Worm (Caenorhabditis elegans) whole organism, young adult: ENCODE measurements around the gene arrd-7.

Experiments used
- B0336.3 ChIP-seq: fragments of 200-800 bp; sonication (Bioruptor generic); IDR thresholded peaks from 2 replicates; pipeline ENCODE4 v1.3.6; 2022; ENCODE audit warnings: missing genetic modification characterization, missing compliant biosample characterization
- C06A6.2 ChIP-seq: fragments of 200-800 bp; sonication (Bioruptor generic); conservative IDR thresholded peaks from 2 replicates; pipeline ENCODE4 v1.3.6; 2022; ENCODE audit warnings: missing genetic modification characterization, missing compliant biosample characterization
- C17E4.6 ChIP-seq: fragments of 200-800 bp; sonication (Bioruptor generic); IDR thresholded peaks from 2 replicates; pipeline ENCODE4 v1.3.6; 2022; ENCODE audit warnings: missing genetic modification reagents, missing genetic modification characterization, missing compliant biosample characterization
- F10E7.11 ChIP-seq: sonication (generic microtip); optimal IDR thresholded peaks from 2 replicates; lab custom pipeline; 2017; ENCODE audit warnings: mild to moderate bottlenecking, missing genetic modification characterization, moderate library complexity, missing compliant biosample characterization
- F23B12.7 ChIP-seq: sonication (generic microtip); optimal IDR thresholded peaks from 2 replicates; lab custom pipeline; 2017; ENCODE audit warnings: missing genetic modification characterization, mild to moderate bottlenecking, missing compliant biosample characterization, antibody characterized with exemption, moderate library complexity; ENCODE audit not compliant: insufficient read depth
- T26A5.8 ChIP-seq: sonication (generic microtip); optimal IDR thresholded peaks from 2 replicates; lab custom pipeline; 2016; ENCODE audit warnings: missing genetic modification characterization, missing compliant biosample characterization
- Y53F4B.3 ChIP-seq: fragments of 200-800 bp; sonication (Bioruptor generic); IDR thresholded peaks from 2 replicates; pipeline ENCODE4 v1.3.6; 2022; ENCODE audit warnings: missing genetic modification reagents, missing genetic modification characterization, missing compliant biosample characterization
- Y53G8AR.9 ChIP-seq: fragments of 200-800 bp; sonication (Bioruptor generic); conservative IDR thresholded peaks from 2 replicates; pipeline ENCODE4 v1.3.6; 2022; ENCODE audit warnings: missing genetic modification reagents, missing genetic modification characterization, missing compliant biosample characterization
- Y95B8A.8 ChIP-seq: fragments of 200-800 bp; sonication (Bioruptor generic); IDR thresholded peaks from 2 replicates; pipeline ENCODE4 v1.3.6; 2022; ENCODE audit warnings: missing genetic modification reagents, missing genetic modification characterization, missing compliant biosample characterization
- ama-1 ChIP-seq, 3 experiments: fragments of 150-350 bp in 1 of 3; sonication (generic microtip) in 2 of 3; optimal IDR thresholded peaks; 2 replicates each; lab custom pipeline; 2014 to 2018; ENCODE audit warnings: missing biosample characterization in 2 of 3, missing genetic modification characterization in 2 of 3, missing genetic modification reagents in 2 of 3
- ccch-3 ChIP-seq: fragments of 200-800 bp; sonication (Bioruptor generic); optimal IDR thresholded peaks from 2 replicates; lab custom pipeline; 2018; ENCODE audit warnings: mild to moderate bottlenecking, missing genetic modification characterization, missing compliant biosample characterization
- cebp-1 ChIP-seq, 2 experiments: fragments of 200-800 bp in 1 of 2; sonication (Bioruptor generic) in 1 of 2; sonication (generic microtip) in 1 of 2; IDR thresholded peaks in 1 of 2; optimal IDR thresholded peaks in 1 of 2; 2 replicates each; pipeline versions ENCODE4 v1.3.6 to Lab custom; 2017 to 2022; ENCODE audit warnings: missing compliant biosample characterization in 2 of 2, missing genetic modification characterization in 2 of 2, mild to moderate bottlenecking in 1 of 2, missing genetic modification reagents in 1 of 2, moderate library complexity in 1 of 2
- ceh-100 ChIP-seq: fragments of 200-800 bp; sonication (Bioruptor generic); IDR thresholded peaks from 2 replicates; pipeline ENCODE4 v1.3.6; 2022; ENCODE audit warnings: missing genetic modification reagents, missing genetic modification characterization, missing compliant biosample characterization
- chd-7 ChIP-seq: sonication (generic microtip); optimal IDR thresholded peaks from 2 replicates; lab custom pipeline; 2016; ENCODE audit warnings: mild to moderate bottlenecking, missing genetic modification characterization, moderate library complexity, missing compliant biosample characterization
- die-1 ChIP-seq: sonication (generic microtip); optimal IDR thresholded peaks from 2 replicates; lab custom pipeline; 2016; ENCODE audit warnings: missing genotype, mild to moderate bottlenecking, missing genetic modification characterization, missing compliant biosample characterization
- dox-1 ChIP-seq: fragments of 200-800 bp; sonication (Bioruptor generic); IDR thresholded peaks from 2 replicates; pipeline ENCODE4 v1.3.6; 2022; ENCODE audit warnings: missing genetic modification reagents, missing genetic modification characterization, missing compliant biosample characterization
- egrh-3 ChIP-seq: fragments of 200-800 bp; sonication (Bioruptor generic); IDR thresholded peaks from 2 replicates; pipeline ENCODE4 v1.3.6; 2022; ENCODE audit warnings: missing genetic modification reagents, missing genetic modification characterization, missing compliant biosample characterization
- fkh-3 ChIP-seq: sonication (generic microtip); optimal IDR thresholded peaks from 2 replicates; lab custom pipeline; 2016; ENCODE audit warnings: mild to moderate bottlenecking, missing genetic modification characterization, missing compliant biosample characterization
- hsf-1 ChIP-seq: fragments of 200-800 bp; sonication (Bioruptor generic); IDR thresholded peaks from 2 replicates; pipeline ENCODE4 v1.3.6; 2022; ENCODE audit warnings: missing genetic modification reagents, missing genetic modification characterization, missing compliant biosample characterization
- let-526 ChIP-seq: fragments of 200-800 bp; sonication (Bioruptor generic); IDR thresholded peaks from 2 replicates; pipeline ENCODE4 v1.3.6; 2022; ENCODE audit warnings: missing genetic modification reagents, missing genetic modification characterization, missing compliant biosample characterization
- lir-1 ChIP-seq: fragments of 200-800 bp; sonication (Bioruptor generic); conservative IDR thresholded peaks from 2 replicates; pipeline ENCODE4 v1.3.6; 2022; ENCODE audit warnings: missing genetic modification reagents, missing genetic modification characterization, missing compliant biosample characterization
- lsy-27 ChIP-seq: sonication (generic microtip); optimal IDR thresholded peaks from 2 replicates; lab custom pipeline; 2017; ENCODE audit warnings: missing genetic modification characterization, mild to moderate bottlenecking, missing compliant biosample characterization, antibody characterized with exemption, missing genotype, borderline replicate concordance; ENCODE audit not compliant: insufficient read depth
- nhr-27 ChIP-seq: fragments of 200-800 bp; sonication (Bioruptor generic); optimal IDR thresholded peaks from 2 replicates; lab custom pipeline; 2018; ENCODE audit warnings: mild to moderate bottlenecking, missing genetic modification characterization, moderate library complexity, missing compliant biosample characterization
- nhr-80 ChIP-seq: sonication (generic microtip); optimal IDR thresholded peaks from 2 replicates; lab custom pipeline; 2016; ENCODE audit warnings: missing genetic modification characterization, missing compliant biosample characterization
- nhr-90 ChIP-seq: sonication (generic microtip); optimal IDR thresholded peaks from 2 replicates; lab custom pipeline; 2016; ENCODE audit warnings: missing genotype, mild to moderate bottlenecking, missing genetic modification characterization, missing compliant biosample characterization
- pbrm-1 ChIP-seq: fragments of 200-800 bp; sonication (Bioruptor generic); IDR thresholded peaks from 2 replicates; pipeline ENCODE4 v1.3.6; 2022; ENCODE audit warnings: missing genetic modification reagents, missing genetic modification characterization, missing compliant biosample characterization
- rec-8 ChIP-seq, 2 experiments: sonication (generic microtip); optimal IDR thresholded peaks; 2 replicates each; lab custom pipeline; 2016; ENCODE audit warnings: mild to moderate bottlenecking in 2 of 2, missing genetic modification characterization in 2 of 2, missing genetic modification reagents in 2 of 2, missing genotype in 2 of 2, missing biosample characterization in 1 of 2, missing compliant biosample characterization in 1 of 2, moderate library complexity in 1 of 2
- repo-1 ChIP-seq: sonication (generic microtip); optimal IDR thresholded peaks from 2 replicates; lab custom pipeline; 2017; ENCODE audit warnings: mild to moderate bottlenecking, missing genetic modification characterization, missing compliant biosample characterization
- sdz-38 ChIP-seq: sonication (generic microtip); optimal IDR thresholded peaks from 2 replicates; lab custom pipeline; 2016; ENCODE audit warnings: missing genotype, missing genetic modification characterization, missing compliant biosample characterization
- snpc-4 ChIP-seq, 5 experiments: fragments of 150-350 bp in 1 of 5; sonication (generic microtip) in 4 of 5; optimal IDR thresholded peaks; 2 replicates each; lab custom pipeline; 2014 to 2018; ENCODE audit warnings: missing genetic modification characterization in 5 of 5, missing biosample characterization in 3 of 5, antibody characterized with exemption in 2 of 5, mild to moderate bottlenecking in 2 of 5, missing compliant biosample characterization in 2 of 5, missing genotype in 2 of 5, moderate library complexity in 2 of 5, missing genetic modification reagents in 1 of 5
- somi-1 ChIP-seq: fragments of 200-800 bp; sonication (Bioruptor generic); optimal IDR thresholded peaks from 2 replicates; lab custom pipeline; 2018; ENCODE audit warnings: mild to moderate bottlenecking, missing genetic modification characterization, missing compliant biosample characterization
- sptf-2 ChIP-seq: fragments of 200-800 bp; sonication (Bioruptor generic); optimal IDR thresholded peaks from 2 replicates; lab custom pipeline; 2018; ENCODE audit warnings: mild to moderate bottlenecking, missing genetic modification characterization, missing compliant biosample characterization
- tbx-9 ChIP-seq: sonication (generic microtip); optimal IDR thresholded peaks from 2 replicates; lab custom pipeline; 2016; ENCODE audit warnings: borderline replicate concordance, missing genetic modification characterization, inconsistent platforms, missing compliant biosample characterization
- unc-62 ChIP-seq: fragments of 150-350 bp; optimal IDR thresholded peaks from 2 replicates; lab custom pipeline; 2014; ENCODE audit warnings: missing biosample characterization, missing genetic modification reagents, missing genetic modification characterization
- xnd-1 ChIP-seq: sonication (generic microtip); optimal IDR thresholded peaks from 2 replicates; lab custom pipeline; 2016; ENCODE audit warnings: missing genotype, missing genetic modification reagents, missing genetic modification characterization, missing compliant biosample characterization
- zfh-2 ChIP-seq: fragments of 200-800 bp; sonication (Bioruptor generic); conservative IDR thresholded peaks from 2 replicates; pipeline ENCODE4 v1.3.6; 2022; ENCODE audit warnings: missing genetic modification reagents, missing genetic modification characterization, missing compliant biosample characterization
- ztf-18 ChIP-seq: sonication (generic microtip); optimal IDR thresholded peaks from 2 replicates; lab custom pipeline; 2016; ENCODE audit warnings: missing genotype, mild to moderate bottlenecking, missing genetic modification characterization, missing compliant biosample characterization
- ztf-25 ChIP-seq: fragments of 200-800 bp; sonication (Bioruptor generic); IDR thresholded peaks from 2 replicates; pipeline ENCODE4 v1.3.6; 2022; ENCODE audit warnings: missing genetic modification reagents, missing genetic modification characterization, missing compliant biosample characterization
- ztf-26 ChIP-seq: sonication (generic microtip); optimal IDR thresholded peaks from 2 replicates; lab custom pipeline; 2017; ENCODE audit warnings: missing genetic modification characterization, missing compliant biosample characterization

arrd-7 gene

ce11 chrII:12055408-12056140, 6.8 kb downstream of the arrd-7 start (continued):
- TF ChIP-seq tbx-9 (tag; lab: Kevin White, UChicago) (no peak), ztf-25 (no peak), somi-1 (GFP tag; lab: Kevin White, UChicago) (peak; percentile 3), ama-1 (optimal IDR thresholded peaks at IDR 0.05; lab: Kevin White, UChicago) (peak; percentile 50), ama-1 (GFP tag; optimal IDR thresholded peaks at IDR 0.05; lab: Kevin White, UChicago) (no peak), hsf-1 (GFP tag; lab: Robert Waterston, UW) (no peak), ztf-18 (tag; lab: Kevin White, UChicago) (no peak), F10E7.11 (no peak), fkh-3 (tag; lab: Kevin White, UChicago) (no peak), C17E4.6 (no peak), repo-1 (tag; lab: Kevin White, UChicago) (peak; percentile 39), dox-1 (GFP tag; lab: Robert Waterston, UW) (no peak), nhr-80 (tag; lab: Kevin White, UChicago) (no peak), pbrm-1 (GFP tag; lab: Robert Waterston, UW) (no peak), Y53F4B.3 (GFP tag; lab: Robert Waterston, UW) (no peak), lir-1 (GFP tag; lab: Robert Waterston, UW) (no peak), ztf-26 (no peak), ccch-3 (GFP tag; lab: Kevin White, UChicago) (no peak), rec-8 (tag; optimal IDR thresholded peaks at IDR 0.05; lab: Kevin White, UChicago) (no peak), die-1 (tag; lab: Kevin White, UChicago) (no peak), nhr-90 (no peak), C06A6.2 (GFP tag; lab: Robert Waterston, UW) (no peak), snpc-4 (GFP tag; optimal IDR thresholded peaks at IDR 0.05; lab: Kevin White, UChicago) (no peak), snpc-4 (tag; optimal IDR thresholded peaks at IDR 0.05; lab: Kevin White, UChicago) (no peak), Y95B8A.8 (GFP tag; lab: Robert Waterston, UW) (no peak), ceh-100 (GFP tag; lab: Robert Waterston, UW) (no peak), nhr-27 (tag; lab: Kevin White, UChicago) (no peak), cebp-1 (GFP tag; IDR thresholded peaks at IDR 0.05; lab: Robert Waterston, UW) (no peak), cebp-1 (tag; optimal IDR thresholded peaks at IDR 0.05; lab: Kevin White, UChicago) (no peak), sdz-38 (no peak), unc-62 (GFP tag; lab: Kevin White, UChicago) (no peak), sptf-2 (GFP tag; lab: Kevin White, UChicago) (no peak), F23B12.7 (no peak), xnd-1 (tag; lab: Kevin White, UChicago) (no peak), lsy-27 (no peak)

- no peak for TF ChIP-seq cebp-1 (GFP tag; IDR thresholded peaks at IDR 0.05; lab: Robert Waterston, UW)
- TF ChIP-seq cebp-1 (tag; optimal IDR thresholded peaks at IDR 0.05; lab: Kevin White, UChicago): peak; percentile 14
- TF ChIP-seq zfh-2 (GFP tag; lab: Robert Waterston, UW): 0 out of 2 replicates have a peak, but pooled peaks have one; percentile 13
- TF ChIP-seq B0336.3 (GFP tag; lab: Robert Waterston, UW): peak; percentile 53; the same call in 1 of the 2 replicates
- 0 out of 2 replicates have a peak, but pooled peaks have one; percentile 20 for TF ChIP-seq ztf-25
- TF ChIP-seq Y53G8AR.9 (GFP tag; lab: Robert Waterston, UW): 0 out of 2 replicates have a peak, but pooled peaks have one; percentile 8
- no peak for TF ChIP-seq T26A5.8 (tag; lab: Kevin White, UChicago)
- 0 out of 2 replicates have a peak, but pooled peaks have one; percentile 5 for TF ChIP-seq let-526 (GFP tag; lab: Robert Waterston, UW)
- no peak; the same call in 1 of the 2 replicates for TF ChIP-seq egrh-3 (GFP tag; lab: Robert Waterston, UW)
- no peak for TF ChIP-seq Y53F4B.3 (GFP tag; lab: Robert Waterston, UW)
- TF ChIP-seq chd-7 (tag; lab: Kevin White, UChicago): peak; percentile 36
- peak; percentile 65 for TF ChIP-seq ztf-26
- 0 out of 2 replicates have a peak, but pooled peaks have one; percentile 15 for TF ChIP-seq hsf-1 (GFP tag; lab: Robert Waterston, UW)
These were observed 7.9 kb downstream of the arrd-7 start for ce11 chrII:12054558-12054957.
